Worm (Caenorhabditis elegans) whole organism, L4 larva: ENCODE data around the gene Y37E11B.2.

Experiments used
- F26F4.8 ChIP-seq: fragments of 200-800 bp; sonication (Bioruptor generic); conservative IDR thresholded peaks from 2 replicates; pipeline ENCODE4 v1.3.6; 2022; ENCODE audit warnings: missing genetic modification characterization, missing compliant biosample characterization
- T26A8.4 ChIP-seq: fragments of 200-800 bp; sonication (Bioruptor generic); IDR thresholded peaks from 2 replicates; pipeline ENCODE4 v1.3.6; 2022; ENCODE audit warnings: missing genetic modification characterization, missing compliant biosample characterization
- Y105C5A.15 ChIP-seq: fragments of 200-800 bp; sonication (Bioruptor generic); IDR thresholded peaks from 2 replicates; pipeline ENCODE4 v1.3.6; 2022; ENCODE audit warnings: missing genetic modification characterization, missing compliant biosample characterization
- Y48G9A.11 ChIP-seq: fragments of 200-800 bp; sonication (Bioruptor generic); IDR thresholded peaks from 2 replicates; pipeline ENCODE4 v1.3.6; 2022; ENCODE audit warnings: missing genetic modification reagents, missing genetic modification characterization, missing compliant biosample characterization
- ZK337.2 ChIP-seq: fragments of 200-800 bp; sonication (Bioruptor generic); IDR thresholded peaks from 2 replicates; pipeline ENCODE4 v1.3.6; 2022; ENCODE audit warnings: missing genetic modification reagents, missing genetic modification characterization, missing compliant biosample characterization
- ZK546.5 ChIP-seq, 2 experiments: sonication (generic microtip); optimal IDR thresholded peaks; 2 replicates each; lab custom pipeline; 2017; ENCODE audit warnings: missing biosample characterization in 2 of 2, missing genetic modification characterization in 2 of 2
- aly-2 ChIP-seq: sonication (generic microtip); optimal IDR thresholded peaks from 2 replicates; lab custom pipeline; 2018; ENCODE audit warnings: missing biosample characterization, missing genetic modification characterization
- arid-1 ChIP-seq: fragments of 200-800 bp; sonication (Bioruptor generic); conservative IDR thresholded peaks from 2 replicates; pipeline ENCODE4 v1.3.6; 2022; ENCODE audit warnings: missing genetic modification reagents, missing genetic modification characterization, missing compliant biosample characterization
- attf-4 ChIP-seq: sonication (generic microtip); optimal IDR thresholded peaks from 3 replicates; lab custom pipeline; 2017; ENCODE audit warnings: missing biosample characterization, missing genetic modification characterization
- ceh-20 ChIP-seq: fragments of 200-800 bp; sonication (Bioruptor generic); IDR thresholded peaks from 2 replicates; pipeline ENCODE4 v1.3.6; 2022; ENCODE audit warnings: missing genetic modification reagents, missing genetic modification characterization, missing compliant biosample characterization
- ceh-32 ChIP-seq: sonication (generic microtip); optimal IDR thresholded peaks from 2 replicates; lab custom pipeline; 2016; ENCODE audit warnings: mild to moderate bottlenecking, missing genetic modification characterization, missing compliant biosample characterization; ENCODE audit not compliant: poor library complexity
- ctbp-1 ChIP-seq: fragments of 200-800 bp; sonication (Bioruptor generic); IDR thresholded peaks from 2 replicates; pipeline ENCODE4 v1.3.6; 2022; ENCODE audit warnings: missing genetic modification reagents, missing genetic modification characterization, missing compliant biosample characterization
- daf-16 ChIP-seq, 3 experiments: sonication (generic microtip); optimal IDR thresholded peaks; 2 replicates each; lab custom pipeline; 2016 to 2017; ENCODE audit warnings: missing genetic modification characterization in 3 of 3, missing genetic modification reagents in 3 of 3, mild to moderate bottlenecking in 2 of 3, missing compliant biosample characterization in 2 of 3, missing biosample characterization in 1 of 3, moderate library complexity in 1 of 3
- dmd-6 ChIP-seq: fragments of 200-800 bp; sonication (Bioruptor generic); IDR thresholded peaks from 2 replicates; pipeline ENCODE4 v1.3.6; 2022; ENCODE audit warnings: missing genetic modification reagents, missing genetic modification characterization, missing compliant biosample characterization
- dmd-9 ChIP-seq: fragments of 200-800 bp; sonication (Bioruptor generic); IDR thresholded peaks from 2 replicates; pipeline ENCODE4 v1.3.6; 2022; ENCODE audit warnings: missing genetic modification reagents, missing genetic modification characterization, missing compliant biosample characterization
- duxl-1 ChIP-seq: sonication (generic microtip); optimal IDR thresholded peaks from 2 replicates; lab custom pipeline; 2016; ENCODE audit warnings: mild to moderate bottlenecking, missing genetic modification characterization, moderate library complexity, missing compliant biosample characterization; ENCODE audit not compliant: poor library complexity
- dve-1 ChIP-seq: sonication (generic microtip); optimal IDR thresholded peaks from 2 replicates; lab custom pipeline; 2017; ENCODE audit warnings: antibody characterized with exemption, mild to moderate bottlenecking, missing genetic modification characterization, missing compliant biosample characterization; ENCODE audit not compliant: insufficient read depth
- egl-43 ChIP-seq: fragments of 200-800 bp; sonication (Bioruptor generic); IDR thresholded peaks from 2 replicates; pipeline ENCODE4 v1.3.6; 2022; ENCODE audit warnings: missing genetic modification reagents, missing genetic modification characterization, missing compliant biosample characterization
- gei-8 ChIP-seq: fragments of 200-800 bp; sonication (Bioruptor generic); optimal IDR thresholded peaks from 2 replicates; lab custom pipeline; 2018; ENCODE audit warnings: mild to moderate bottlenecking, missing genetic modification characterization, missing compliant biosample characterization
- hlh-11 ChIP-seq: fragments of 200-800 bp; sonication (Bioruptor generic); optimal IDR thresholded peaks from 2 replicates; lab custom pipeline; 2018; ENCODE audit warnings: mild to moderate bottlenecking, missing genetic modification characterization, missing compliant biosample characterization
- hlh-30 ChIP-seq: sonication (generic microtip); optimal IDR thresholded peaks from 2 replicates; lab custom pipeline; 2017; ENCODE audit warnings: antibody characterized with exemption, mild to moderate bottlenecking, missing genetic modification characterization, missing compliant biosample characterization; ENCODE audit not compliant: insufficient read depth
- lin-1 ChIP-seq: fragments of 200-800 bp; sonication (Bioruptor generic); IDR thresholded peaks from 2 replicates; pipeline ENCODE4 v1.3.6; 2022; ENCODE audit warnings: missing genetic modification reagents, missing genetic modification characterization, missing compliant biosample characterization
- lin-38 ChIP-seq: fragments of 200-800 bp; sonication (Bioruptor generic); IDR thresholded peaks from 2 replicates; pipeline ENCODE4 v1.3.6; 2022; ENCODE audit warnings: missing genetic modification reagents, missing genetic modification characterization, missing compliant biosample characterization
- lin-39 ChIP-seq: fragments of 150-350 bp; optimal IDR thresholded peaks from 2 replicates; lab custom pipeline; 2014; ENCODE audit warnings: missing biosample characterization, missing genetic modification reagents, missing genetic modification characterization
- madf-5 ChIP-seq, 2 experiments: fragments of 200-800 bp; sonication (Bioruptor generic); IDR thresholded peaks; 2 replicates each; pipeline ENCODE4 v1.3.6; 2022; ENCODE audit warnings: missing compliant biosample characterization in 2 of 2, missing genetic modification characterization in 2 of 2
- mdt-29 ChIP-seq: fragments of 200-800 bp; sonication (Bioruptor generic); IDR thresholded peaks from 2 replicates; pipeline ENCODE4 v1.3.6; 2022; ENCODE audit warnings: missing genetic modification reagents, missing genetic modification characterization, missing compliant biosample characterization
- mep-1 ChIP-seq: fragments of 150-350 bp; sonication (generic microtip); optimal IDR thresholded peaks from 3 replicates; lab custom pipeline; 2014; ENCODE audit warnings: missing biosample characterization, missing genetic modification characterization
- mxl-2 ChIP-seq: fragments of 200-800 bp; sonication (Bioruptor generic); conservative IDR thresholded peaks from 2 replicates; pipeline ENCODE4 v1.3.6; 2022; ENCODE audit warnings: missing genetic modification reagents, missing genetic modification characterization, missing compliant biosample characterization
- nhr-10 ChIP-seq: fragments of 150-350 bp; optimal IDR thresholded peaks from 2 replicates; lab custom pipeline; 2014; ENCODE audit warnings: missing biosample characterization, missing genetic modification characterization
- nhr-102 ChIP-seq: sonication (generic microtip); optimal IDR thresholded peaks from 2 replicates; lab custom pipeline; 2016; ENCODE audit warnings: mild to moderate bottlenecking, missing genetic modification characterization, moderate library complexity, missing compliant biosample characterization
- nhr-237 ChIP-seq: sonication (generic microtip); optimal IDR thresholded peaks from 2 replicates; lab custom pipeline; 2017; ENCODE audit warnings: missing biosample characterization, missing genetic modification characterization
- nhr-28 ChIP-seq: fragments of 150-350 bp; optimal IDR thresholded peaks from 2 replicates; lab custom pipeline; 2014; ENCODE audit warnings: missing biosample characterization, missing genetic modification characterization
- nhr-41 ChIP-seq: fragments of 200-800 bp; sonication (Bioruptor generic); IDR thresholded peaks from 2 replicates; pipeline ENCODE4 v1.3.6; 2022; ENCODE audit warnings: missing genetic modification reagents, missing genetic modification characterization, missing compliant biosample characterization
- nhr-48 ChIP-seq: sonication (generic microtip); optimal IDR thresholded peaks from 2 replicates; lab custom pipeline; 2016; ENCODE audit warnings: mild to moderate bottlenecking, missing genetic modification characterization, missing compliant biosample characterization
- nhr-6 ChIP-seq: fragments of 150-350 bp; optimal IDR thresholded peaks from 2 replicates; lab custom pipeline; 2014; ENCODE audit warnings: missing biosample characterization, missing genetic modification characterization
- nhr-77 ChIP-seq: fragments of 150-350 bp; optimal IDR thresholded peaks from 2 replicates; lab custom pipeline; 2014; ENCODE audit warnings: missing biosample characterization, missing genetic modification characterization
- php-3 ChIP-seq: fragments of 200-800 bp; sonication (Bioruptor generic); IDR thresholded peaks from 2 replicates; pipeline ENCODE4 v1.3.6; 2022; ENCODE audit warnings: missing genetic modification reagents, missing genetic modification characterization, missing compliant biosample characterization
- pqm-1 ChIP-seq: sonication (generic microtip); optimal IDR thresholded peaks from 2 replicates; lab custom pipeline; 2017; ENCODE audit warnings: missing biosample characterization, missing genetic modification characterization
- sdz-12 ChIP-seq: fragments of 200-800 bp; sonication (Bioruptor generic); optimal IDR thresholded peaks from 2 replicates; lab custom pipeline; 2018; ENCODE audit warnings: mild to moderate bottlenecking, missing genetic modification characterization, missing compliant biosample characterization
- set-16 ChIP-seq: fragments of 200-800 bp; sonication (Bioruptor generic); IDR thresholded peaks from 2 replicates; pipeline ENCODE4 v1.3.6; 2022; ENCODE audit warnings: missing genetic modification reagents, missing genetic modification characterization, missing compliant biosample characterization
- tag-97 ChIP-seq: fragments of 200-800 bp; sonication (Bioruptor generic); IDR thresholded peaks from 2 replicates; pipeline ENCODE4 v1.3.6; 2022; ENCODE audit warnings: missing genetic modification characterization, missing compliant biosample characterization
- tra-1 ChIP-seq: fragments of 200-800 bp; sonication (Bioruptor generic); IDR thresholded peaks from 2 replicates; pipeline ENCODE4 v1.3.6; 2022; ENCODE audit warnings: missing genetic modification reagents, missing genetic modification characterization, missing compliant biosample characterization
- zfp-3 ChIP-seq: fragments of 200-800 bp; sonication (Bioruptor generic); conservative IDR thresholded peaks from 2 replicates; pipeline ENCODE4 v1.3.6; 2022; ENCODE audit warnings: missing genetic modification reagents, missing genetic modification characterization, missing compliant biosample characterization

Y37E11B.2 gene

ce11 chrIV:3611845-3612244 lies 33.6 kb downstream of the Y37E11B.2 start (continued):
- TF ChIP-seq daf-16 (GFP tag; optimal IDR thresholded peaks at IDR 0.05; lab: Kevin White, UChicago) = peak in 1 of 2 experiments; percentile 71
- TF ChIP-seq daf-16 (tag; optimal IDR thresholded peaks at IDR 0.05; lab: Kevin White, UChicago) = peak; percentile 79
- TF ChIP-seq gei-8 (GFP tag; lab: Kevin White, UChicago) = peak; percentile 59
- TF ChIP-seq arid-1 (GFP tag; lab: Robert Waterston, UW) = no peak
- TF ChIP-seq, all 104 proteins: peak for 32

ce11 chrIV:3613022-3613605 lies 34.9 kb downstream of the Y37E11B.2 start, which contains the start of gene ltah-1.2:
Gene ltah-1.2 (minus strand): TSS chrIV:3613072.
- peak; percentile 52 for TF ChIP-seq set-16
- TF ChIP-seq ctbp-1 (GFP tag; lab: Robert Waterston, UW) = peak; percentile 40; the same call in 1 of the 2 replicates
- TF ChIP-seq pqm-1 = peak; percentile 64
- TF ChIP-seq nhr-102 (tag; lab: Kevin White, UChicago) = peak; percentile 30
- peak; percentile 86 for TF ChIP-seq hlh-11 (tag; lab: Kevin White, UChicago)
- peak; percentile 40 for TF ChIP-seq nhr-48 (tag; lab: Kevin White, UChicago)
- no peak for TF ChIP-seq daf-16 (GFP tag; optimal IDR thresholded peaks at IDR 0.05; lab: Kevin White, UChicago)
- peak; percentile 11 for TF ChIP-seq daf-16 (tag; optimal IDR thresholded peaks at IDR 0.05; lab: Kevin White, UChicago)
- no peak for TF ChIP-seq aly-2 (tag; lab: Kevin White, UChicago)
- peak; percentile 93 for TF ChIP-seq php-3
- TF ChIP-seq nhr-77 (tag; lab: Kevin White, UChicago) = peak; percentile 5
- no peak for TF ChIP-seq lin-1 (GFP tag; lab: Robert Waterston, UW)
- TF ChIP-seq hlh-30 (tag; lab: Kevin White, UChicago) = peak; percentile 56
- TF ChIP-seq mdt-29 (GFP tag; lab: Robert Waterston, UW) = peak; percentile 54; the same call in 1 of the 2 replicates
- peak; percentile 31 for TF ChIP-seq nhr-28 (tag; lab: Kevin White, UChicago)
- TF ChIP-seq dve-1 = peak; percentile 34
- 0 out of 2 replicates have a peak, but pooled peaks have one; percentile 25 for TF ChIP-seq nhr-41 (GFP tag; lab: Robert Waterston, UW)
- 0 out of 2 replicates have a peak, but pooled peaks have one; percentile 65 for TF ChIP-seq ceh-20 (GFP tag; lab: Robert Waterston, UW)
- no peak for TF ChIP-seq mxl-2 (GFP tag; lab: Robert Waterston, UW)
- no peak for TF ChIP-seq dmd-9 (GFP tag; lab: Robert Waterston, UW)
- TF ChIP-seq tra-1 = peak; percentile 70; the same call in 1 of the 2 replicates
- 0 out of 2 replicates have a peak, but pooled peaks have one; percentile 40 for TF ChIP-seq egl-43 (GFP tag; lab: Robert Waterston, UW)
- peak; percentile 93 for TF ChIP-seq dmd-6 (GFP tag; lab: Robert Waterston, UW)
- TF ChIP-seq T26A8.4 (GFP tag; lab: Robert Waterston, UW) = 0 out of 2 replicates have a peak, but pooled peaks have one; percentile 7
- no peak for TF ChIP-seq Y105C5A.15 (GFP tag; lab: Robert Waterston, UW)
- TF ChIP-seq nhr-6 (tag; lab: Kevin White, UChicago) = no peak

DNA sequence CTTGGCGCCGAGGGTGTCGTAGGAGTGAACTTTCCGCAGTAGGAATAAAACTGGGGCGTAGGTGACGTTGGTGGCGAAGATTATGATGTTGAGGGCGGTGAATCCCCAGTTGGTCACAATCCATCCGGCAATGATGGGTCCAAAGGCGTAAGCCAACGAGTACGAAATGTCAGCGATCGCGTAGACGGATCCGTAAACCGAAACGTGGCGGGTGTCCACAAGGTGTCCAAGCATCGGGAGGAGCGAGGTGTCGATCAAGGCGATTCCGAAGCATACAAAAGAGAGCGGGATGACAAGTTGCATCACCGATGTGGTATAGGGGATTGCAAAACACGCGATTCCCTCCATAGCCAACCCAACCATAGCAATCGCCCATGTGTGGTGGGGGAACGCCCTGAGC lies 40.5 kb downstream of the Y37E11B.2 start:
- TF ChIP-seq ctbp-1 (GFP tag; lab: Robert Waterston, UW) = no peak
- TF ChIP-seq F26F4.8 (GFP tag; lab: Robert Waterston, UW) = no peak
- TF ChIP-seq attf-4 (tag; lab: Kevin White, UChicago) = no peak
- no peak for TF ChIP-seq lin-1 (GFP tag; lab: Robert Waterston, UW)
- TF ChIP-seq lin-38 = no peak
- TF ChIP-seq lin-39 (tag; lab: Kevin White, UChicago) = no peak
- no peak for TF ChIP-seq ZK337.2
- TF ChIP-seq sdz-12 (GFP tag; lab: Kevin White, UChicago) = no peak
- no peak for TF ChIP-seq nhr-237 (tag; lab: Kevin White, UChicago)
- TF ChIP-seq duxl-1 = no peak
- no peak for TF ChIP-seq tag-97 (GFP tag; lab: Robert Waterston, UW)
- no peak for TF ChIP-seq zfp-3
- TF ChIP-seq madf-5 (GFP tag; IDR thresholded peaks at IDR 0.05; lab: Robert Waterston, UW) = no peak
- no peak for TF ChIP-seq nhr-10
- TF ChIP-seq ZK546.5 (tag; optimal IDR thresholded peaks at IDR 0.05; lab: Kevin White, UChicago) = no peak
- TF ChIP-seq mep-1 (tag; lab: Kevin White, UChicago) = no peak
- no peak for TF ChIP-seq ceh-32 (tag; lab: Kevin White, UChicago)
- no peak for TF ChIP-seq Y48G9A.11 (GFP tag; lab: Robert Waterston, UW)
